Fruit fly (Drosophila melanogaster): ENCODE data around the gene CG9004.

The CG9004 gene

DNA sequence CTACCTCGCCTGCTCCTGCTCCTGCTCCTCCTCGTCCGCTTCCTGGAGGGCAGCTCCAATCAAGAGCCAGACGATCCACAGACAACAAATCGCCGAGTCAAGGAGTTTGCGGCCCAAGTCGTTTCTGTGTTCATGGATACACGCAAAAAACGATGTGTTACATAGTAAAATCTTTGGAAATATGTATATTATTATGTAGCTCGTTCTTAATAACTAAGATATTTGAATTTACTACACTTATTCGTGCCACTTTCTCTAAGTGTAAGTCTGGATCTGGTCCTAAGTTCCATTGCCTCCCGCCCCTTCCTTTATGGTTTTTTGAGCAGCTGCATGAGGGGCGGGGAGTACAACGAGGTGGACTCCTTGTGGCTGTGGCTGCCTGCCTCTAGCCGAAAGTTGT, 12.9 kb downstream of the CG9004 start:
- TF ChIP-seq nom (GFP tag; optimal IDR thresholded peaks at IDR 0.05) (peak; percentile 58), Drgx (GFP tag; IDR thresholded peaks at IDR 0.05) (peak; percentile 55), bsh (GFP tag; optimal IDR thresholded peaks at IDR 0.05) (peak in 1 of 2 experiments; percentile 27), bowl (GFP tag; IDR thresholded peaks at IDR 0.05) (no peak)

DNA sequence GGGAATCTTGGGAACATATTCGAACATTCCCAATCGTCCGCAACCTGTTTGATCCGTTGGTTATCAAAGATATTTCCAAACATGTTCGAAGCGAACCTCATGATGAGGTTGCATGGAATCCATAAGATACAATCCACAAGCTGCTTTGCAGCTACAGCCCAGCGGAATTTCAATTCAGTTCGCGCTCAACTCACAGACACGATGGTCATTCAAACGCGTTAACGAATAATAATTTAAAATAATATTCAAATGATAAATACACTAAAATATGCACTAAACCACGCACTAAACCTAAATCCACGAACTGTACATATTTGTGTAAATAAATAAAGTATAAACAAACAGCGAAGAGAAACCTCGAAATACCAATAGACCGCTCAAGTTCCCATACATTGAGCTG, 14.3 kb downstream of the CG9004 start:
- TF ChIP-seq stwl (tag; optimal IDR thresholded peaks at IDR 0.05): peak; percentile 7
- no peak for TF ChIP-seq gt (GFP tag; IDR thresholded peaks at IDR 0.05)
- TF ChIP-seq ap (GFP tag; IDR thresholded peaks at IDR 0.05): no peak
- TF ChIP-seq Bteb2 (GFP tag; optimal IDR thresholded peaks at IDR 0.05): no peak
- peak; percentile 32 for TF ChIP-seq sug (tag; optimal IDR thresholded peaks at IDR 0.05)
- TF ChIP-seq repo (GFP tag; optimal IDR thresholded peaks at IDR 0.05): no peak
- peak; percentile 36 for TF ChIP-seq Nf-YC (tag; optimal IDR thresholded peaks at IDR 0.05)
- TF ChIP-seq dmrt99B (tag; optimal IDR thresholded peaks at IDR 0.05): peak; percentile 20
- TF ChIP-seq mirr (GFP tag; optimal IDR thresholded peaks at IDR 0.05): no peak
- TF ChIP-seq CHES-1-like (GFP tag; optimal IDR thresholded peaks at IDR 0.05): no peak
- TF ChIP-seq Hand (GFP tag; optimal IDR thresholded peaks at IDR 0.05): no peak
- TF ChIP-seq BEAF-32 (GFP tag; optimal IDR thresholded peaks at IDR 0.05): no peak
- TF ChIP-seq CG15269 (tag; optimal IDR thresholded peaks at IDR 0.05): peak; percentile 11
- no peak for TF ChIP-seq unc-4 (GFP tag; IDR thresholded peaks at IDR 0.05; ENCODE audit: partially characterized antibody)
- TF ChIP-seq vnd (GFP tag; IDR thresholded peaks at IDR 0.05; ENCODE audit: partially characterized antibody): no peak
- no peak for TF ChIP-seq tx (GFP tag; optimal IDR thresholded peaks at IDR 0.05)
- no peak for TF ChIP-seq CG5953 (GFP tag; IDR thresholded peaks at IDR 0.05)
- no peak for TF ChIP-seq ind (GFP tag; optimal IDR thresholded peaks at IDR 0.05)
- no peak for TF ChIP-seq TFAM (GFP tag; optimal IDR thresholded peaks at IDR 0.05)
- TF ChIP-seq CG17328 (GFP tag; IDR thresholded peaks at IDR 0.05): no peak
- TF ChIP-seq eve (GFP tag; optimal IDR thresholded peaks at IDR 0.05): peak in 1 of 2 experiments; percentile 75
- TF ChIP-seq CG16813 (GFP tag; IDR thresholded peaks at IDR 0.05; ENCODE audit: partially characterized antibody): no peak
- no peak for TF ChIP-seq CG11723 (GFP tag; optimal IDR thresholded peaks at IDR 0.05)
- TF ChIP-seq Myb (GFP tag; optimal IDR thresholded peaks at IDR 0.05): no peak
- TF ChIP-seq gce (GFP tag; IDR thresholded peaks at IDR 0.05): 0 out of 3 replicates have a peak, but pooled peaks have one; percentile 31
- no peak for TF ChIP-seq dpn (GFP tag; optimal IDR thresholded peaks at IDR 0.05)
- no peak for TF ChIP-seq CG7928 (GFP tag; optimal IDR thresholded peaks at IDR 0.05)
- TF ChIP-seq Awh (GFP tag; IDR thresholded peaks at IDR 0.05): no peak
- no peak for TF ChIP-seq ATbp (GFP tag; optimal IDR thresholded peaks at IDR 0.05)
- no peak for TF ChIP-seq CG8290 (GFP tag; optimal IDR thresholded peaks at IDR 0.05)
- TF ChIP-seq CG8290 (tag; optimal IDR thresholded peaks at IDR 0.05): no peak
- TF ChIP-seq CG16779 (GFP tag; IDR thresholded peaks at IDR 0.05): no peak
- no peak for TF ChIP-seq CG17912 (GFP tag; optimal IDR thresholded peaks at IDR 0.05)
- peak; percentile 39 for TF ChIP-seq CG11504 (tag; optimal IDR thresholded peaks at IDR 0.05)
- no peak for TF ChIP-seq CG10431 (GFP tag; optimal IDR thresholded peaks at IDR 0.05)
- TF ChIP-seq lbe (GFP tag; optimal IDR thresholded peaks at IDR 0.05): peak; percentile 38
- peak; percentile 47; the same call in 1 of the 2 replicates for TF ChIP-seq Atf6 (GFP tag; IDR thresholded peaks at IDR 0.05)
- TF ChIP-seq phol (tag; optimal IDR thresholded peaks at IDR 0.05): no peak
- TF ChIP-seq MTF-1 (GFP tag; optimal IDR thresholded peaks at IDR 0.05; ENCODE audit: borderline replicate concordance): no peak
- no peak for TF ChIP-seq Dip3 (GFP tag; optimal IDR thresholded peaks at IDR 0.05)
- TF ChIP-seq Max (GFP tag; optimal IDR thresholded peaks at IDR 0.05): peak; percentile 16
- no peak for TF ChIP-seq MESR4 (GFP tag; optimal IDR thresholded peaks at IDR 0.05)
- peak; percentile 92 for TF ChIP-seq nerfin-1 (tag; optimal IDR thresholded peaks at IDR 0.05)
- no peak for TF ChIP-seq exex (tag; optimal IDR thresholded peaks at IDR 0.05)
- TF ChIP-seq HHEX (GFP tag; optimal IDR thresholded peaks at IDR 0.05): no peak
